Fruit fly (Drosophila melanogaster): ENCODE data around the gene CG11679.

CG11679 gene

DNA sequence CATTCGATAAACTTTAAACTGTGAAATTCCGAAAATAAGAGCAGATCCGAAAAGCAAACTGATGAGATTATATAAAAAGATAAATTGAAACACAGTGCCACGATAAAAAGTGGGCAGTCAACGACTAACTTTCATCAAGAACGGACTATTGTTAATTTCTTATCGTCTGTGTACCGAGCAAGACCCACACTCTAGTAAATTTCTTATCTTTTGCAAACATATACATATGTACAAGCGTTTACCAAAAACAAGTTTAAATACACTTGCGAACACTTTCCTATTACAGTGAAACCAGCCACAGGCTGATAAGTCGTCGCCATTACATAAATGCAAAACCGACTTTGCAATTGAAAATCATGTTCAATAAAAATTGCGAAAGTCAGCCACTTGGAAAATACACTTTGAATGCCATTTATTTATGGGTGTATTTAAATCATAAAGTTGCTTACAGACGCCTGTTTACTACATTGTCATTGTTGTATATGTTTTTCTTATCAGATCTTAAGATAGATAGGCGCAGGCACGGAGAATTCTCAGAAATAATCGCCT lies 20.0 kb upstream of the CG11679 start:
- TF ChIP-seq Gug (GFP tag; IDR thresholded peaks at IDR 0.05), result no peak
- TF ChIP-seq CG9139 (GFP tag; optimal IDR thresholded peaks at IDR 0.05), result no peak
- TF ChIP-seq CG8632 (GFP tag; optimal IDR thresholded peaks at IDR 0.05), result no peak
- no peak for TF ChIP-seq CG31627 (GFP tag; optimal IDR thresholded peaks at IDR 0.05)
- TF ChIP-seq vri (GFP tag; optimal IDR thresholded peaks at IDR 0.05), result peak; percentile 37
- no peak for TF ChIP-seq net (GFP tag; optimal IDR thresholded peaks at IDR 0.05)
- TF ChIP-seq Eip78C (GFP tag), result peak; percentile 20
- TF ChIP-seq fkh (GFP tag; optimal IDR thresholded peaks at IDR 0.05), result peak; percentile 50

DNA sequence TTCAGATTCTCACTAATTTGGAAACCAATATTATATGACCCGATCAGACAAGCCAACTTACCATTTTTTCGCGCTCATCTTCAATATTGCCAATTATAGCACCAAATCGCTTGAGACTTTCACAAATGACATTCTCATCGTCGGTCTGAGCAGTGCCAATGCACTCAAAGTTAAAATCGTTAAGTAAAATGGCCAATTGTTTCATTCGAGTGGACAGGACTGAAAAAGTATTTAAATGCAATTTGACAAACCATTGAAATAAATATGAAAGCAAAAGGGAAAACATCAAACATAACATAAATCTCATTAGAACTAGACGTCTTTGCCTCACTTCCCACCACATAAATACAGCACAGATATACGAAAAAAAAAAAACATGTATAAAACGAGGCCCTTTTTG lies 17.3 kb upstream of the CG11679 start, which contains the start of gene CG8260:
Gene CG8260 (plus strand): TSS at position 301 of the 400 bp plus-strand sequence.
- TF ChIP-seq dac (GFP tag; optimal IDR thresholded peaks at IDR 0.05) (no peak), Eip75B (GFP tag; optimal IDR thresholded peaks at IDR 0.05) (no peak), CG34406 (GFP tag; optimal IDR thresholded peaks at IDR 0.05) (no peak), CG8632 (GFP tag; optimal IDR thresholded peaks at IDR 0.05) (no peak), cyc (GFP tag; optimal IDR thresholded peaks at IDR 0.05) (no peak), CG6808 (GFP tag; optimal IDR thresholded peaks at IDR 0.05) (no peak)

DNA sequence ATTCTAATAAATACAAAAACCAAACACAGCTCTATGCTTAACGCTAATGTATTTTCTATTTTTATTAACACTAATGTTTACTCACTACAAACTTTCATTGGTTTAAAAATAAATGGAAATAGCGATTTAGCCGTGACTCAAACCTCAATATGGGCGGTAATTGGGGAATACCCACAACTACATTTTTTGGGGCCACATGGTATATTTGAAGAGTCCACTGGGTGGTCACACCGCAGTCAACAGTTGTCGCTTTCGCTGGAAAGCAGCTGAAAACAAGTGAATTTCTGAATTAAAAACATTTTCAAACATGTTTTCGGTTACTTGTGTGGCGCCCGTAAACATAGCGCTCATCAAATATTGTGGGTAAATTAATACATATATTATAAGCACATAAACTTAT lies 10.2 kb upstream of the CG11679 start, which contains the start of gene Mvd:
Gene Mvd (plus strand): TSS at position 222 of the 400 bp plus-strand sequence.
- TF ChIP-seq CG1621 (tag; optimal IDR thresholded peaks at IDR 0.05) (no peak), Blimp-1 (GFP tag; optimal IDR thresholded peaks at IDR 0.05) (peak; percentile 65), Smox (GFP tag; optimal IDR thresholded peaks at IDR 0.05) (no peak), achi (GFP tag; optimal IDR thresholded peaks at IDR 0.05) (no peak), Sox102F (GFP tag; optimal IDR thresholded peaks at IDR 0.05) (no peak), esn (GFP tag; optimal IDR thresholded peaks at IDR 0.05) (no peak), CG16779 (tag; optimal IDR thresholded peaks at IDR 0.05) (no peak), CG3032 (tag; optimal IDR thresholded peaks at IDR 0.05) (peak; percentile 6), Eip78C (GFP tag) (peak; percentile 64), CG32006 (GFP tag; optimal IDR thresholded peaks at IDR 0.05) (no peak), Ets21C (GFP tag; optimal IDR thresholded peaks at IDR 0.05) (no peak), fkh (GFP tag; optimal IDR thresholded peaks at IDR 0.05) (peak; percentile 90), svp (GFP tag) (no peak), vri (GFP tag; optimal IDR thresholded peaks at IDR 0.05) (no peak), Sox14 (GFP tag; optimal IDR thresholded peaks at IDR 0.05) (no peak)

DNA sequence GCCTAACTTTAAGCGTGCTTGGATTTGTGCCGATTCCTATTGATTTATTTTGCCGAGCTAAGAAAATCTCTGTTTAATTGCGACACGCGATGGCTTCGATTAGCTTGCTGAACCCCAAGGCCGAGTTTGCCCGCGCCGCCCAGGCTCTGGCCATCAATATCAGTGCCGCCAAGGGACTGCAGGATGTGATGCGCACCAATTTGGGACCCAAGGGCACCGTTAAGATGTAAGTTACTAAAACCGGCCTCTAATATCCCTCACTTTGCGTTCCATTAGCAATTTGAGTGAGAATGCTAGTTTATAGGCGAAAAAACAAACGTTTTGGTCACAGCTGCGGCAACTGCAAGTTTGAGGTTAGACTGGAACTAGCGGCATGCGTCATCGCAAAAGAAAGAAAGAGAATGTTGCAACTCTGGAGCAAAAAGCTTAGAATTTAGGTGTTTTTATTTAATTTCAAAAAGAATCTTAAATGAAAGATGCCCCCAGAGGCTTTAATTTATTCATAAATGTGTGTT lies 8.0 kb upstream of the CG11679 start:
- TF ChIP-seq Eip93F (GFP tag; optimal IDR thresholded peaks at IDR 0.05), result no peak
- TF ChIP-seq Sox102F (GFP tag; optimal IDR thresholded peaks at IDR 0.05), result no peak
- TF ChIP-seq Hr38 (GFP tag; optimal IDR thresholded peaks at IDR 0.05), result no peak
- no peak for TF ChIP-seq CG16779 (tag; optimal IDR thresholded peaks at IDR 0.05)
- TF ChIP-seq CG11762 (GFP tag; optimal IDR thresholded peaks at IDR 0.05; ENCODE audit: insufficient read depth), result no peak
- TF ChIP-seq svp (GFP tag), result no peak
- no peak for TF ChIP-seq CG3919 (GFP tag; optimal IDR thresholded peaks at IDR 0.05)
- TF ChIP-seq Lpt (GFP tag; optimal IDR thresholded peaks at IDR 0.05), result no peak
- TF ChIP-seq CG6792 (GFP tag; optimal IDR thresholded peaks at IDR 0.05), result no peak
- TF ChIP-seq CG8119 (GFP tag; IDR thresholded peaks at IDR 0.05), result no peak
- no peak for TF ChIP-seq CG10631 (GFP tag; optimal IDR thresholded peaks at IDR 0.05)
- no peak for TF ChIP-seq Smox (GFP tag; optimal IDR thresholded peaks at IDR 0.05)
- no peak for TF ChIP-seq eg (GFP tag; IDR thresholded peaks at IDR 0.05)
- no peak for TF ChIP-seq CG32006 (GFP tag; optimal IDR thresholded peaks at IDR 0.05)
- TF ChIP-seq CG34406 (GFP tag; optimal IDR thresholded peaks at IDR 0.05), result no peak

All from whole organism, prepupa.